Worm (Caenorhabditis elegans): Measurements from ENCODE around the gene sas-4.

sas-4 gene

ce11 chrIII:8286824-8287223 is 31.6 kb downstream of the sas-4 start:
- TF ChIP-seq unc-39 (tag; optimal IDR thresholded peaks at IDR 0.05) (no peak), ceh-43 (GFP tag; optimal IDR thresholded peaks at IDR 0.05) (no peak), flh-1 (GFP tag; optimal IDR thresholded peaks at IDR 0.05) (no peak), drap-1 (GFP tag; optimal IDR thresholded peaks at IDR 0.05) (no peak), elt-1 (tag; optimal IDR thresholded peaks at IDR 0.05; ENCODE audit: borderline replicate concordance, insufficient read depth) (no peak), hlh-1 (tag; optimal IDR thresholded peaks at IDR 0.05) (peak; percentile 91), sem-2 (GFP tag; optimal IDR thresholded peaks at IDR 0.05) (no peak)

ce11 chrIII:8286003-8286402 is 32.4 kb downstream of the sas-4 start:
- TF ChIP-seq lin-32 (GFP tag; optimal IDR thresholded peaks at IDR 0.05): no peak
- no peak for TF ChIP-seq hlh-1 (tag; optimal IDR thresholded peaks at IDR 0.05)
- TF ChIP-seq ces-1 (GFP tag; optimal IDR thresholded peaks at IDR 0.05): peak; percentile 23
- TF ChIP-seq zip-8 (tag; optimal IDR thresholded peaks at IDR 0.05): no peak
- no peak for TF ChIP-seq lsy-2 (tag; optimal IDR thresholded peaks at IDR 0.05)
- no peak for TF ChIP-seq ham-2 (GFP tag; optimal IDR thresholded peaks at IDR 0.05)
- TF ChIP-seq mab-5 (tag; optimal IDR thresholded peaks at IDR 0.05): no peak

DNA sequence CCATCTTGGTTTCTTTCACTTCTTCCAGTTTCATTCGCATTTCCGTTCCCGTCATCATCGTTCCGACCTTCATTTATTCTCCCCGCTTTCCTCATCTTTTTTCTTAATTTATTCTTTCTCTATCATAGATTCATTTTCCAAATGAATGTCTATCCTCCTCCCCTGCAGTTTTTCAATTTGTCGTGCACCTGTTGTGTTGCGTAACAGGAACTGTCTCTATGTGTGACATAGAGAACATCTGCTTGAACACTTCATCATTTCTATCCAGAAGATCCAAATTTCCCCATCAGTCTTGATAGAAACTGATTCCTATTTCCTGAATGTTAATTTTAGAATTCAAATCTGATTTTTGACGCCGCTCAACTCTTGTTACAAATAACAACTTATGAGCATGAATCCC is 34.9 kb downstream of the sas-4 start:
- TF ChIP-seq drap-1 (GFP tag; optimal IDR thresholded peaks at IDR 0.05) (no peak), unc-39 (tag; optimal IDR thresholded peaks at IDR 0.05) (no peak), mls-2 (tag; optimal IDR thresholded peaks at IDR 0.05) (no peak), nhr-28 (tag; optimal IDR thresholded peaks at IDR 0.05) (no peak), zip-8 (tag; optimal IDR thresholded peaks at IDR 0.05) (peak; percentile 35), nhr-2 (tag; optimal IDR thresholded peaks at IDR 0.05) (peak; percentile 21), nhr-237 (tag; optimal IDR thresholded peaks at IDR 0.05) (no peak), blmp-1 (tag; optimal IDR thresholded peaks at IDR 0.05) (no peak), cnd-1 (tag; optimal IDR thresholded peaks at IDR 0.05) (no peak), M03D4.4 (tag; optimal IDR thresholded peaks at IDR 0.05) (no peak), snpc-4 (tag; optimal IDR thresholded peaks at IDR 0.05) (no peak), elt-1 (tag; optimal IDR thresholded peaks at IDR 0.05; ENCODE audit: borderline replicate concordance, insufficient read depth) (no peak), bed-3 (GFP tag; optimal IDR thresholded peaks at IDR 0.05) (no peak), hlh-1 (tag; optimal IDR thresholded peaks at IDR 0.05) (peak; percentile 5)

DNA sequence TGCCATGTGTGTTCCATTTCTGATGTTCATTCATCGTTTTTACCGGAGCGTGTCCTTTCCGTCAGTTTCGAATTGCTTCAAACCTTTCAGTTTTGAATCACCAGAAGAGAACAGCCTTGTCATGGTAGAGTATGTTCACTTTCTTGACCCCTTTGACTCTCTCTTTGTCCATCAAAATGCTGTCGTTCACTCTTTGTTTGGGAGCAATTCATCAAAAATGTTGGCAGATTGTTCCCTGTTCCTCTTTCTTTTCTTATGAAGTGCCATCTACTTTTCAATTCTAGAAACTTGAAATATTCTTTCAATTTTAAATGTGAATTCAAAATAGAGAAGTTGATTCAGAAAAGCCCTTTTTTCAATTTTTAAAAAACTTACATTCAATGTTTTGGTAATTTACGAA is 37.1 kb downstream of the sas-4 start:
- TF ChIP-seq nhr-2 (tag; optimal IDR thresholded peaks at IDR 0.05): peak; percentile 4
- no peak for TF ChIP-seq ceh-83 (GFP tag; optimal IDR thresholded peaks at IDR 0.05)

DNA sequence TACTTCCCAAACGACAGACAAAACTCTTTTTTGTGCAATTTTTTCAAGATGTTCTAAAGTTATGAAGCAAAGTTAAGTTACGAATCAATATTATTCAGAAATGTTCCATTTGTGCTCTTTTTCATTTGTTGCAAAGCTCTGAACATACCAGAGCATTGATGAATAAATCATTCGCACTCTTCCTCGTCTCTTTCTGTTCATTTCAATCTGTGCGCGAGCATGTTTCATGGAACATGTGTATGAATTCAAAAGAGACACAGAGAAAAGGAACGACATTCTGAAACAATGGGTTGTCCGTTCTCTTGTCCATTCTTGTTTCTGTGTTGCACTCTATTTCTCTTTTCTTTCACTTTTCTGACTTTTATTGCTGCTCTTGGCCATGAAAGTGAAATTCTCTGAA is 38.0 kb downstream of the sas-4 start:
- TF ChIP-seq lin-32 (GFP tag; optimal IDR thresholded peaks at IDR 0.05) (no peak), ztf-11 (tag; optimal IDR thresholded peaks at IDR 0.05) (no peak), sem-2 (GFP tag; optimal IDR thresholded peaks at IDR 0.05) (no peak), mep-1 (tag; optimal IDR thresholded peaks at IDR 0.05) (no peak), ham-2 (GFP tag; optimal IDR thresholded peaks at IDR 0.05) (no peak), unc-62 (GFP tag; optimal IDR thresholded peaks at IDR 0.05) (no peak)

- TF ChIP-seq ham-2 (GFP tag; optimal IDR thresholded peaks at IDR 0.05): no peak
- no peak for TF ChIP-seq nhr-28 (tag; optimal IDR thresholded peaks at IDR 0.05)
- TF ChIP-seq snpc-4 (tag; optimal IDR thresholded peaks at IDR 0.05): no peak
- peak; percentile 74 for TF ChIP-seq ces-1 (GFP tag; optimal IDR thresholded peaks at IDR 0.05)
- peak; percentile 75 for TF ChIP-seq nhr-2 (tag; optimal IDR thresholded peaks at IDR 0.05)
- no peak for TF ChIP-seq unc-39 (tag; optimal IDR thresholded peaks at IDR 0.05)
- peak; percentile 96 for TF ChIP-seq elt-1 (tag; optimal IDR thresholded peaks at IDR 0.05; ENCODE audit: borderline replicate concordance, insufficient read depth)
Observed at ce11 chrIII:8279567-8279966, 38.8 kb downstream of the sas-4 start.

DNA sequence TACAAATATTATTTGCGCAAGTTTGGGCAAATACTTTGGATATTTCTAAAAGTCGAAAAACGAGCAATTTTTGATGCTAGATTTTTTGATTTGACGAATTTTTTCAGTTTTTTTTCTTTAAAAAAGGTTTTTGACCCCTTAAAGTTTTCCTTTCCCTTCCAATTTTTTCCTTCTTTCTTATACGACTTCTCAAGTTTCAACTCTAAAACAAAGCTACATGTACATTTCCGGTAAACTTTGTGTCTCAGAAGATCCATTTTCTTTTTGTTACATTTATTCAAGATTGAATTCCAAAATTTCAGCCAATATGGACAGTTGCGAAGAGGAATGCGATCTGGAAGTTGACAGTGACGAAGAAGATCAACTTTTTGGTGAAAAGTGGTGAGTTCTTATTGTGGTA is 39.6 kb downstream of the sas-4 start, which contains the start of gene mig-10:
Gene mig-10 (plus strand): TSS at position 301 of the 400 bp plus-strand sequence.
- TF ChIP-seq pha-4 (tag; optimal IDR thresholded peaks at IDR 0.05) (no peak), unc-39 (tag; optimal IDR thresholded peaks at IDR 0.05) (no peak), mep-1 (tag; optimal IDR thresholded peaks at IDR 0.05) (no peak), ham-2 (GFP tag; optimal IDR thresholded peaks at IDR 0.05) (no peak), ceh-39 (tag; optimal IDR thresholded peaks at IDR 0.05) (no peak), mls-2 (tag; optimal IDR thresholded peaks at IDR 0.05) (no peak)
